Worm (Caenorhabditis elegans): ENCODE measurements around the gene W09H1.1.

Gene W09H1.1

ce11 chrII:13187188-13187587 lies 5.8 kb upstream of the W09H1.1 start, which contains the start of gene mecr-1:
TSS of gene mecr-1 (minus strand) at chrII:13187314.
- no peak for TF ChIP-seq flt-1 (GFP tag; IDR thresholded peaks at IDR 0.05)
- no peak for TF ChIP-seq B0310.2 (tag; optimal IDR thresholded peaks at IDR 0.05)

ce11 chrII:13184129-13184528 lies 2.8 kb upstream of the W09H1.1 start, which contains the start of gene W09H1.3:
TSS of gene W09H1.3 (plus strand) at chrII:13184429.
- TF ChIP-seq flt-1 (GFP tag; IDR thresholded peaks at IDR 0.05) (no peak), hmg-4 (GFP tag; optimal IDR thresholded peaks at IDR 0.05) (no peak), tbx-11 (GFP tag; IDR thresholded peaks at IDR 0.05) (no peak), pes-1 (GFP tag; IDR thresholded peaks at IDR 0.05) (no peak), scrt-1 (GFP tag; IDR thresholded peaks at IDR 0.05) (no peak), B0310.2 (tag; optimal IDR thresholded peaks at IDR 0.05) (no peak), tbx-37 (GFP tag; conservative IDR thresholded peaks at IDR 0.05) (no peak), ets-7 (tag; optimal IDR thresholded peaks at IDR 0.05) (no peak), hnd-1 (tag; optimal IDR thresholded peaks at IDR 0.05) (no peak), ceh-13 (GFP tag; optimal IDR thresholded peaks at IDR 0.05) (no peak), hmbx-1 (tag; optimal IDR thresholded peaks at IDR 0.05) (no peak), ceh-36 (tag; optimal IDR thresholded peaks at IDR 0.05) (no peak)

ce11 chrII:13183228-13183755 lies 1.9 kb upstream of the W09H1.1 start, which contains the start of the genes W09H1.4 and his-73:
TSS of gene W09H1.4 (plus strand) at chrII:13183528.
TSS of gene his-73 (plus strand) at chrII:13183705.
- no peak for TF ChIP-seq hmg-4 (GFP tag; optimal IDR thresholded peaks at IDR 0.05)
- no peak for TF ChIP-seq tbx-11 (GFP tag; IDR thresholded peaks at IDR 0.05)
- no peak for TF ChIP-seq ceh-13 (GFP tag; optimal IDR thresholded peaks at IDR 0.05)
- no peak for TF ChIP-seq tbx-37 (GFP tag; conservative IDR thresholded peaks at IDR 0.05)
- no peak for TF ChIP-seq hnd-1 (tag; optimal IDR thresholded peaks at IDR 0.05)
- TF ChIP-seq tra-4 (tag; optimal IDR thresholded peaks at IDR 0.05), result no peak
- TF ChIP-seq B0310.2 (tag; optimal IDR thresholded peaks at IDR 0.05), result no peak
- TF ChIP-seq F13C5.2 (tag; optimal IDR thresholded peaks at IDR 0.05), result no peak
- TF ChIP-seq sea-1 (GFP tag; conservative IDR thresholded peaks at IDR 0.05), result no peak
- TF ChIP-seq pes-1 (GFP tag; IDR thresholded peaks at IDR 0.05), result no peak
- TF ChIP-seq ama-1 (optimal IDR thresholded peaks at IDR 0.05), result no peak
- no peak for TF ChIP-seq aly-1 (tag; optimal IDR thresholded peaks at IDR 0.05)
- no peak for TF ChIP-seq hmbx-1 (tag; optimal IDR thresholded peaks at IDR 0.05)
- TF ChIP-seq flt-1 (GFP tag; IDR thresholded peaks at IDR 0.05), result no peak
- TF ChIP-seq scrt-1 (GFP tag; IDR thresholded peaks at IDR 0.05), result no peak
- no peak for TF ChIP-seq ets-7 (tag; optimal IDR thresholded peaks at IDR 0.05)
- TF ChIP-seq ceh-36 (tag; optimal IDR thresholded peaks at IDR 0.05), result no peak

- TF ChIP-seq flt-1 (GFP tag; IDR thresholded peaks at IDR 0.05) (no peak), ceh-36 (tag; optimal IDR thresholded peaks at IDR 0.05) (no peak), hmg-4 (GFP tag; optimal IDR thresholded peaks at IDR 0.05) (no peak), hnd-1 (tag; optimal IDR thresholded peaks at IDR 0.05) (no peak), hmbx-1 (tag; optimal IDR thresholded peaks at IDR 0.05) (no peak), B0310.2 (tag; optimal IDR thresholded peaks at IDR 0.05) (no peak), scrt-1 (GFP tag; IDR thresholded peaks at IDR 0.05) (no peak), ama-1 (optimal IDR thresholded peaks at IDR 0.05) (no peak), ets-7 (tag; optimal IDR thresholded peaks at IDR 0.05) (no peak), tra-4 (tag; optimal IDR thresholded peaks at IDR 0.05) (no peak), tbx-11 (GFP tag; IDR thresholded peaks at IDR 0.05) (no peak), ceh-13 (GFP tag; optimal IDR thresholded peaks at IDR 0.05) (no peak), sea-1 (GFP tag; conservative IDR thresholded peaks at IDR 0.05) (no peak)
These were observed 6.9 kb downstream of the W09H1.1 start for ce11 chrII:13174435-13174834.

ce11 chrII:13170696-13171095 lies 10.7 kb downstream of the W09H1.1 start:
- TF ChIP-seq F13C5.2 (tag; optimal IDR thresholded peaks at IDR 0.05), result no peak

ce11 chrII:13167493-13167892 lies 13.9 kb downstream of the W09H1.1 start:
- TF ChIP-seq scrt-1 (GFP tag; IDR thresholded peaks at IDR 0.05) (no peak), B0310.2 (tag; optimal IDR thresholded peaks at IDR 0.05) (no peak), flt-1 (GFP tag; IDR thresholded peaks at IDR 0.05) (no peak), hmg-4 (GFP tag; optimal IDR thresholded peaks at IDR 0.05) (no peak), sea-1 (GFP tag; conservative IDR thresholded peaks at IDR 0.05) (no peak), ceh-13 (GFP tag; optimal IDR thresholded peaks at IDR 0.05) (no peak), hnd-1 (tag; optimal IDR thresholded peaks at IDR 0.05) (no peak)

ce11 chrII:13165683-13166259 lies 15.6 kb downstream of the W09H1.1 start, which contains the start of gene moe-3:
TSS of gene moe-3 (minus strand) at chrII:13165733.
- TF ChIP-seq ceh-36 (tag; optimal IDR thresholded peaks at IDR 0.05) (no peak), tra-4 (tag; optimal IDR thresholded peaks at IDR 0.05) (no peak), aly-1 (tag; optimal IDR thresholded peaks at IDR 0.05) (no peak), pes-1 (GFP tag; IDR thresholded peaks at IDR 0.05) (no peak), F13C5.2 (tag; optimal IDR thresholded peaks at IDR 0.05) (no peak), ceh-13 (GFP tag; optimal IDR thresholded peaks at IDR 0.05) (no peak), scrt-1 (GFP tag; IDR thresholded peaks at IDR 0.05) (no peak), sea-1 (GFP tag; conservative IDR thresholded peaks at IDR 0.05) (no peak), flt-1 (GFP tag; IDR thresholded peaks at IDR 0.05) (no peak), hnd-1 (tag; optimal IDR thresholded peaks at IDR 0.05) (no peak), tbx-37 (GFP tag; conservative IDR thresholded peaks at IDR 0.05) (no peak), hmg-4 (GFP tag; optimal IDR thresholded peaks at IDR 0.05) (no peak), tbx-11 (GFP tag; IDR thresholded peaks at IDR 0.05) (no peak), hmbx-1 (tag; optimal IDR thresholded peaks at IDR 0.05) (no peak), ama-1 (optimal IDR thresholded peaks at IDR 0.05) (no peak)

- TF ChIP-seq hnd-1 (tag; optimal IDR thresholded peaks at IDR 0.05) (no peak), ets-7 (tag; optimal IDR thresholded peaks at IDR 0.05) (no peak), ama-1 (optimal IDR thresholded peaks at IDR 0.05) (no peak), hmg-4 (GFP tag; optimal IDR thresholded peaks at IDR 0.05) (no peak), ceh-13 (GFP tag; optimal IDR thresholded peaks at IDR 0.05) (no peak), F13C5.2 (tag; optimal IDR thresholded peaks at IDR 0.05) (no peak), sea-1 (GFP tag; conservative IDR thresholded peaks at IDR 0.05) (no peak), flt-1 (GFP tag; IDR thresholded peaks at IDR 0.05) (no peak), ceh-36 (tag; optimal IDR thresholded peaks at IDR 0.05) (no peak), pes-1 (GFP tag; IDR thresholded peaks at IDR 0.05) (no peak), aly-1 (tag; optimal IDR thresholded peaks at IDR 0.05) (no peak), hmbx-1 (tag; optimal IDR thresholded peaks at IDR 0.05) (no peak)
These were observed 17.3 kb downstream of the W09H1.1 start for ce11 chrII:13164062-13164461.

Measured in whole organism, early embryonic.